Fruit fly (Drosophila melanogaster) whole organism, embryonic: Measurements from ENCODE around the gene CG6180.

Source experiments
- Adf1 ChIP-seq: fragments of 200-800 bp; sonication (Bioruptor generic); IDR thresholded peaks from 2 replicates; pipeline ENCODE4 v1.3.6; 2022; ENCODE audit warnings: missing biosample characterization, missing genetic modification characterization
- CG11560 ChIP-seq: fragments of 200-800 bp; sonication (Bioruptor generic); IDR thresholded peaks from 3 replicates; pipeline ENCODE4 v1.3.6; 2022; ENCODE audit warnings: missing biosample characterization, missing genetic modification characterization
- CG1233 ChIP-seq: fragments of 200-800 bp; sonication (Bioruptor generic); optimal IDR thresholded peaks from 4 replicates; lab custom pipeline; 2018; ENCODE audit warnings: missing biosample characterization, mild to moderate bottlenecking, missing genetic modification characterization
- CG12659 ChIP-seq: fragments of 200-800 bp; sonication (Bioruptor generic); optimal IDR thresholded peaks from 3 replicates; lab custom pipeline; 2017; ENCODE audit warnings: mild to moderate bottlenecking, missing biosample characterization, missing genetic modification reagents, missing genetic modification characterization
- CG13287 ChIP-seq: fragments of 200-800 bp; sonication (Bioruptor generic); IDR thresholded peaks from 2 replicates; pipeline ENCODE4 v1.3.6; 2022; ENCODE audit warnings: missing biosample characterization, missing genetic modification characterization; ENCODE audit not compliant: partially characterized antibody
- CG1647 ChIP-seq: fragments of 200-800 bp; sonication (Bioruptor generic); optimal IDR thresholded peaks from 3 replicates; lab custom pipeline; 2016; ENCODE audit warnings: missing biosample characterization, missing genetic modification characterization
- CG32767 ChIP-seq: fragments of 200-800 bp; sonication (Bioruptor generic); IDR thresholded peaks from 2 replicates; pipeline ENCODE4 v1.3.6; 2022; ENCODE audit warnings: missing biosample characterization, missing genetic modification characterization
- CG34376 ChIP-seq: fragments of 200-800 bp; sonication (Bioruptor generic); optimal IDR thresholded peaks from 2 replicates; lab custom pipeline; 2018; ENCODE audit warnings: missing biosample characterization, mild to moderate bottlenecking, missing genetic modification characterization
- CG6654 ChIP-seq: fragments of 200-800 bp; sonication (Bioruptor generic); optimal IDR thresholded peaks from 2 replicates; lab custom pipeline; 2017; ENCODE audit warnings: missing biosample characterization, mild to moderate bottlenecking, missing genetic modification characterization
- CG6813 ChIP-seq: fragments of 200-800 bp; sonication (Bioruptor generic); optimal IDR thresholded peaks from 2 replicates; lab custom pipeline; 2017; ENCODE audit warnings: missing biosample characterization, missing genetic modification characterization, mild to moderate bottlenecking, moderate library complexity, missing genetic modification reagents
- CG8089 ChIP-seq: fragments of 200-800 bp; sonication (Bioruptor generic); optimal IDR thresholded peaks from 3 replicates; lab custom pipeline; 2016; ENCODE audit warnings: missing biosample characterization, missing genetic modification characterization
- CG8359 ChIP-seq: fragments of 200-800 bp; sonication (Bioruptor generic); optimal IDR thresholded peaks from 2 replicates; lab custom pipeline; 2017; ENCODE audit warnings: missing biosample characterization, mild to moderate bottlenecking, missing genetic modification characterization, borderline replicate concordance
- CG8924 ChIP-seq: fragments of 200-800 bp; optimal IDR thresholded peaks from 3 replicates; lab custom pipeline; 2019; ENCODE audit warnings: missing biosample characterization, mild to moderate bottlenecking, missing genetic modification characterization, moderate library complexity
- CG8944 ChIP-seq: fragments of 200-800 bp; sonication (Bioruptor generic); optimal IDR thresholded peaks from 3 replicates; lab custom pipeline; 2016; ENCODE audit warnings: missing biosample characterization, missing genetic modification characterization
- Dfd ChIP-seq, 2 experiments: fragments of >200 bp; optimal IDR thresholded peaks; 2 replicates each; lab custom pipeline; 2017; ENCODE audit warnings: missing biosample characterization in 2 of 2, missing genetic modification characterization in 2 of 2
- Dip3 ChIP-seq: fragments of 200-800 bp; sonication (Bioruptor generic); optimal IDR thresholded peaks from 3 replicates; lab custom pipeline; 2016; ENCODE audit warnings: missing biosample characterization, missing genetic modification characterization
- Doc2 ChIP-seq: fragments of 200-800 bp; sonication (Bioruptor generic); IDR thresholded peaks from 2 replicates; pipeline ENCODE4 v1.3.6; 2022; ENCODE audit warnings: missing biosample characterization, missing genetic modification characterization
- ERR ChIP-seq: fragments of 200-800 bp; sonication (Bioruptor generic); optimal IDR thresholded peaks from 2 replicates; lab custom pipeline; 2016; ENCODE audit warnings: missing biosample characterization, missing genetic modification characterization
- Eip74EF ChIP-seq, 2 experiments: fragments of 200-800 bp in 1 of 2; fragments of >200 bp in 1 of 2; sonication (Bioruptor generic) in 1 of 2; optimal IDR thresholded peaks; 2 replicates each; lab custom pipeline; 2017 to 2019; ENCODE audit warnings: missing biosample characterization in 2 of 2, missing genetic modification characterization in 2 of 2, mild to moderate bottlenecking in 1 of 2, moderate library complexity in 1 of 2
- GATAe ChIP-seq: fragments of 200-800 bp; sonication (Bioruptor generic); conservative IDR thresholded peaks from 2 replicates; pipeline ENCODE4 v1.3.6; 2022; ENCODE audit warnings: missing biosample characterization, missing genetic modification characterization
- Hmx ChIP-seq: fragments of 200-800 bp; sonication (Bioruptor generic); optimal IDR thresholded peaks from 2 replicates; lab custom pipeline; 2016; ENCODE audit warnings: missing biosample characterization, missing genetic modification characterization
- Hr3 ChIP-seq: fragments of 200-800 bp; sonication (Bioruptor generic); optimal IDR thresholded peaks from 3 replicates; lab custom pipeline; 2016; ENCODE audit warnings: missing biosample characterization, missing genetic modification characterization
- Hr78 ChIP-seq, 2 experiments: fragments of 200-800 bp in 1 of 2; fragments of >200 bp in 1 of 2; sonication (Bioruptor generic) in 1 of 2; optimal IDR thresholded peaks; 2 replicates each; lab custom pipeline; 2017 to 2019; ENCODE audit warnings: missing biosample characterization in 2 of 2, missing genetic modification characterization in 2 of 2, mild to moderate bottlenecking in 1 of 2, moderate library complexity in 1 of 2
- Jarid2 ChIP-seq: fragments of 200-800 bp; sonication (Bioruptor generic); optimal IDR thresholded peaks from 3 replicates; lab custom pipeline; 2017; ENCODE audit warnings: mild to moderate bottlenecking, missing biosample characterization, missing genetic modification reagents, missing genetic modification characterization
- Max ChIP-seq: fragments of 200-800 bp; sonication (Bioruptor generic); optimal IDR thresholded peaks from 2 replicates; lab custom pipeline; 2016; ENCODE audit warnings: missing biosample characterization, mild to moderate bottlenecking, missing genetic modification characterization
- Nf-YB ChIP-seq: fragments of 200-800 bp; sonication (Bioruptor generic); optimal IDR thresholded peaks from 3 replicates; lab custom pipeline; 2019; ENCODE audit warnings: missing biosample characterization, mild to moderate bottlenecking, missing genetic modification characterization, moderate library complexity
- bcd ChIP-seq: fragments of 200-800 bp; sonication (Bioruptor generic); optimal IDR thresholded peaks from 2 replicates; lab custom pipeline; 2017; ENCODE audit warnings: missing biosample characterization, mild to moderate bottlenecking, missing genetic modification characterization
- chm ChIP-seq: fragments of 200-800 bp; sonication (Bioruptor generic); IDR thresholded peaks from 2 replicates; pipeline ENCODE4 v1.3.6; 2022; ENCODE audit warnings: missing biosample characterization, missing genetic modification characterization
- croc ChIP-seq: fragments of 200-800 bp; sonication (Bioruptor generic); conservative IDR thresholded peaks from 3 replicates; pipeline ENCODE4 v1.3.6; 2022; ENCODE audit warnings: missing biosample characterization, missing genetic modification characterization
- en ChIP-seq: fragments of 200-800 bp; sonication (Bioruptor generic); optimal IDR thresholded peaks from 2 replicates; lab custom pipeline; 2016; ENCODE audit warnings: missing biosample characterization, missing genetic modification characterization
- exex ChIP-seq: fragments of 200-800 bp; sonication (Bioruptor generic); optimal IDR thresholded peaks from 4 replicates; lab custom pipeline; 2018; ENCODE audit warnings: missing biosample characterization, mild to moderate bottlenecking, missing genetic modification characterization, moderate library complexity
- grn ChIP-seq: fragments of 200-800 bp; sonication (Bioruptor generic); optimal IDR thresholded peaks from 3 replicates; lab custom pipeline; 2017; ENCODE audit warnings: missing biosample characterization, missing genetic modification characterization
- gro ChIP-seq: fragments of 200-800 bp; sonication (Bioruptor generic); optimal IDR thresholded peaks from 2 replicates; lab custom pipeline; 2016; ENCODE audit warnings: missing biosample characterization, missing genetic modification characterization
- mirr ChIP-seq: fragments of 200-800 bp; sonication (Bioruptor generic); optimal IDR thresholded peaks from 3 replicates; lab custom pipeline; 2018; ENCODE audit warnings: missing biosample characterization, mild to moderate bottlenecking, missing genetic modification characterization
- nom ChIP-seq: fragments of 200-800 bp; sonication (Bioruptor generic); optimal IDR thresholded peaks from 2 replicates; lab custom pipeline; 2017; ENCODE audit warnings: missing biosample characterization, missing genetic modification characterization, mild to moderate bottlenecking, moderate library complexity, missing genetic modification reagents
- row ChIP-seq: fragments of 200-800 bp; sonication (Bioruptor generic); IDR thresholded peaks from 3 replicates; pipeline ENCODE4 v1.3.6; 2022; ENCODE audit warnings: missing biosample characterization, missing genetic modification characterization
- sens-2 ChIP-seq: fragments of 200-800 bp; sonication (Bioruptor generic); IDR thresholded peaks from 2 replicates; pipeline ENCODE4 v1.3.6; 2022; ENCODE audit warnings: missing biosample characterization, missing genetic modification characterization
- so ChIP-seq: fragments of 200-800 bp; sonication (Bioruptor generic); IDR thresholded peaks from 3 replicates; pipeline ENCODE4 v1.3.6; 2022; ENCODE audit warnings: missing biosample characterization, missing genetic modification characterization
- tll ChIP-seq, 2 experiments: fragments of 200-800 bp in 1 of 2; fragments of >200 bp in 1 of 2; sonication (Bioruptor generic) in 1 of 2; optimal IDR thresholded peaks; 2 replicates each; lab custom pipeline; 2017 to 2019; ENCODE audit warnings: missing biosample characterization in 2 of 2, missing genetic modification characterization in 2 of 2, mild to moderate bottlenecking in 1 of 2, moderate library complexity in 1 of 2
- vfl ChIP-seq: fragments of 200-800 bp; sonication (Bioruptor generic); optimal IDR thresholded peaks from 2 replicates; lab custom pipeline; 2016; ENCODE audit warnings: missing biosample characterization, missing genetic modification characterization
- zfh2 ChIP-seq: fragments of 200-800 bp; sonication (Bioruptor generic); optimal IDR thresholded peaks from 2 replicates; lab custom pipeline; 2016; ENCODE audit warnings: missing biosample characterization, missing genetic modification characterization

CG6180 gene

DNA sequence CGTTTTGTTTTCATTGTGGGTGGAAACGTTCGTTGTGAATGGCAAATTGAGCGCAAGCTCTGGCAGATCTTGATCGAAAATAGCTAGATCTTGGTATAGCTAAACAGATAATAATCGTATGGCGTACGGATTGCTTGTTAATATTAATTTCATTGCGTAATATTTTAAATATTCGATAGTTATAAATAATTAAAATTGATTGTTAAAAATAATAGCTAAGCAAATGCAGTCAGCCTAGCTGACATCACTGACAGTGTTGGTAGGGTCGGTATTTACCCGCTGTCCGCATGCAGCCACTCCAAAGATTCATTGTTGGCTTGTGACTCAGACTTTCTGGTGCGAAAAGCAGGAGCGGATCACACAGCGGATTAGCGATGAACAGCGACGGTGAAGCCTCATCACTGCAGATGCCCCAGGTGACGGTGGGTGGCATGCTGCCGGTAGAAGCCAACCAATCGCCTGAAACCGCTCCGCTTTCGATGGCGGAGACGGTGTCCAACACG is 3.0 kb upstream of the CG6180 start, which contains the start of the genes CG5776 and spict (continued):
- no peak for TF ChIP-seq Dfd (GFP tag; optimal IDR thresholded peaks at IDR 0.05; lab: Kevin White, UChicago)
- TF ChIP-seq CG8944 (GFP tag; lab: Kevin White, UChicago) = peak; percentile 46
- peak; percentile 97 for TF ChIP-seq row
- no peak for TF ChIP-seq ERR (GFP tag; lab: Kevin White, UChicago)
- TF ChIP-seq gro = no peak
- no peak for TF ChIP-seq en
- TF ChIP-seq CG8359 = no peak
- no peak for TF ChIP-seq CG34376 (GFP tag; lab: Kevin White, UChicago)
- TF ChIP-seq CG12659 (GFP tag; lab: Kevin White, UChicago) = peak; percentile 88
- TF ChIP-seq sens-2 (GFP tag; lab: Robert Waterston, UW) = 0 out of 2 replicates have a peak, but pooled peaks have one; percentile 31
- peak; percentile 85 for TF ChIP-seq CG8924 (tag; lab: Kevin White, UChicago)
- peak; percentile 70 for TF ChIP-seq zfh2 (GFP tag; lab: Kevin White, UChicago)
- peak; percentile 57; the same call in 2 of the 3 replicates for TF ChIP-seq so (GFP tag; lab: Robert Waterston, UW)
- TF ChIP-seq bcd (GFP tag; lab: Kevin White, UChicago) = peak; percentile 80
- peak; percentile 39; the same call in 2 of the 3 replicates for TF ChIP-seq croc
- peak; percentile 48 for TF ChIP-seq Jarid2 (GFP tag; lab: Kevin White, UChicago)
- TF ChIP-seq Nf-YB = peak; percentile 56
- no peak for TF ChIP-seq Doc2 (GFP tag; lab: Robert Waterston, UW)
- TF ChIP-seq grn (GFP tag; lab: Kevin White, UChicago) = peak; percentile 26
- TF ChIP-seq CG1233 = peak; percentile 58
- TF ChIP-seq Hr3 = peak; percentile 75
- no peak for TF ChIP-seq CG1647 (GFP tag; lab: Kevin White, UChicago)
- TF ChIP-seq CG8089 (GFP tag; lab: Kevin White, UChicago) = no peak
- TF ChIP-seq CG13287 (GFP tag; lab: Robert Waterston, UW) = peak; percentile 62; the same call in 1 of the 2 replicates
- TF ChIP-seq CG11560 (tag; lab: Robert Waterston, UW) = peak; percentile 76; the same call in 2 of the 3 replicates
- TF ChIP-seq chm = peak; percentile 7; the same call in 1 of the 2 replicates
- peak; percentile 12 for TF ChIP-seq CG6813 (GFP tag; lab: Kevin White, UChicago)
- no peak for TF ChIP-seq vfl
- peak in 1 of 2 experiments; percentile 70 for TF ChIP-seq tll (GFP tag; optimal IDR thresholded peaks at IDR 0.05; lab: Kevin White, UChicago)
- TF ChIP-seq Hmx = no peak
- TF ChIP-seq Eip74EF (GFP tag; optimal IDR thresholded peaks at IDR 0.05; lab: Kevin White, UChicago) = peak in 1 of 2 experiments; percentile 38

DNA sequence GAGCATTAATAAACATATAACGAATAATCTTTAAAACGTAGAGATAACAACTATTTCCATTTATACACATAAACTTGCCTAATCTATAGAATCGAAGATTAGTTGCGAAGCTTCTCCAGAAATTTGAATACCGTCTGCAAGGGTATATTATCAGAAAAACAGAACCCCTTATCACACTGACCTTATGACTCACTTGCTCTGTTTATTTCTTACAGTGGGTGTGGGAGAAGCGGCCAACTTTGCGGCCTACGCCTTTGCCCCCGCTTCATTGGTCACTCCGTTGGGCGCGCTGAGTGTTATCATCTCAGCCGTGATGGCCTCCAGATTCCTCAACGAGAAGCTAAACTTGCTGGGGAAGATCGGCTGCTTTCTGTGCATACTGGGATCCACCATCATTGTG is 2.1 kb upstream of the CG6180 start:
- TF ChIP-seq mirr = peak; percentile 14
- peak; percentile 16; the same call in 1 of the 3 replicates for TF ChIP-seq row
- TF ChIP-seq CG32767 (GFP tag; lab: Robert Waterston, UW) = no peak
- TF ChIP-seq nom (GFP tag; lab: Kevin White, UChicago) = peak; percentile 13
- TF ChIP-seq CG6654 (GFP tag; lab: Kevin White, UChicago) = no peak
- TF ChIP-seq GATAe (GFP tag; lab: Robert Waterston, UW) = 0 out of 2 replicates have a peak, but pooled peaks have one; percentile 9
- peak in 1 of 2 experiments; percentile 88 for TF ChIP-seq Hr78 (GFP tag; optimal IDR thresholded peaks at IDR 0.05; lab: Kevin White, UChicago)
- no peak for TF ChIP-seq Max
- TF ChIP-seq Dip3 (GFP tag; lab: Kevin White, UChicago) = no peak
- TF ChIP-seq CG34376 (GFP tag; lab: Kevin White, UChicago) = peak; percentile 12
- TF ChIP-seq exex (tag; lab: Kevin White, UChicago) = peak; percentile 26
- TF ChIP-seq Adf1 = no peak
- TF ChIP-seq, all 482 proteins: peak for 7
